Worm (Caenorhabditis elegans) whole organism, L1 larva: ENCODE results near the gene bkip-1.
A peak's percentile ranks its signal among the peaks of the same experiment; 100 is the strongest.

Experiments
- C04F5.9 ChIP-seq: sonication (generic microtip); optimal IDR thresholded peaks from 2 replicates; lab custom pipeline; 2016; ENCODE audit warnings: missing genetic modification characterization, missing compliant biosample characterization
- F16B12.6 ChIP-seq: fragments of 150-350 bp; optimal IDR thresholded peaks from 2 replicates; lab custom pipeline; 2014; ENCODE audit warnings: missing biosample characterization, missing genetic modification characterization
- alr-1 ChIP-seq: fragments of 200-800 bp; sonication (Bioruptor generic); optimal IDR thresholded peaks from 2 replicates; lab custom pipeline; 2018; ENCODE audit warnings: borderline replicate concordance, mild to moderate bottlenecking, missing genetic modification characterization, missing compliant biosample characterization
- aly-2 ChIP-seq: fragments of 150-350 bp; optimal IDR thresholded peaks from 2 replicates; lab custom pipeline; 2014; ENCODE audit warnings: missing biosample characterization, missing genetic modification characterization
- ama-1 ChIP-seq: fragments of 150-350 bp; optimal IDR thresholded peaks from 2 replicates; lab custom pipeline; 2014
- blmp-1 ChIP-seq: fragments of 150-350 bp; optimal IDR thresholded peaks from 2 replicates; lab custom pipeline; 2014; ENCODE audit warnings: missing biosample characterization, missing genetic modification characterization
- ceh-8 ChIP-seq: fragments of 200-800 bp; sonication (Bioruptor generic); optimal IDR thresholded peaks from 2 replicates; lab custom pipeline; 2018; ENCODE audit warnings: mild to moderate bottlenecking, missing genetic modification characterization, moderate library complexity, missing compliant biosample characterization
- ceh-82 ChIP-seq, 3 experiments: fragments of 150-350 bp in 1 of 3; sonication (generic microtip) in 2 of 3; optimal IDR thresholded peaks; 2 replicates each; lab custom pipeline; 2014 to 2017; ENCODE audit warnings: missing biosample characterization in 3 of 3, missing genetic modification characterization in 3 of 3
- ceh-88 ChIP-seq: fragments of 200-800 bp; sonication (Bioruptor generic); IDR thresholded peaks from 2 replicates; pipeline ENCODE4 v1.3.6; 2022; ENCODE audit warnings: missing genetic modification characterization, missing compliant biosample characterization
- ceh-90 ChIP-seq: sonication (generic microtip); optimal IDR thresholded peaks from 2 replicates; lab custom pipeline; 2016; ENCODE audit warnings: missing genetic modification characterization, missing compliant biosample characterization
- dpl-1 ChIP-seq, 3 experiments: fragments of 150-350 bp in 2 of 3; sonication (generic microtip) in 1 of 3; optimal IDR thresholded peaks; 2 replicates each; lab custom pipeline; 2014 to 2017; ENCODE audit warnings: missing biosample characterization in 3 of 3, missing genetic modification characterization in 3 of 3, missing genetic modification reagents in 3 of 3
- dsc-1 ChIP-seq: sonication (generic microtip); optimal IDR thresholded peaks from 2 replicates; lab custom pipeline; 2016; ENCODE audit warnings: mild to moderate bottlenecking, missing genetic modification characterization, missing compliant biosample characterization
- efl-1 ChIP-seq, 4 experiments: fragments of 150-350 bp; optimal IDR thresholded peaks in 3 of 4; peaks in 1 of 4; 1 replicate in 1 of 4; 2 replicates in 3 of 4; lab custom pipeline; 2014; ENCODE audit warnings: missing biosample characterization in 2 of 4, missing genetic modification characterization in 2 of 4, missing genetic modification reagents in 2 of 4
- egl-13 ChIP-seq: sonication (generic microtip); optimal IDR thresholded peaks from 2 replicates; lab custom pipeline; 2016; ENCODE audit warnings: missing genotype, missing genetic modification reagents, missing genetic modification characterization, missing compliant biosample characterization
- egl-27 ChIP-seq, 2 experiments: fragments of 150-350 bp in 1 of 2; sonication (generic microtip); optimal IDR thresholded peaks; 3 replicates each; lab custom pipeline; 2017 to 2018; ENCODE audit warnings: missing biosample characterization in 2 of 2, missing genetic modification characterization in 2 of 2, missing genetic modification reagents in 2 of 2
- ets-5 ChIP-seq: fragments of 200-800 bp; sonication (Bioruptor generic); IDR thresholded peaks from 2 replicates; pipeline ENCODE4 v1.3.6; 2022; ENCODE audit warnings: missing genetic modification characterization, missing compliant biosample characterization
- fkh-10 ChIP-seq: sonication (generic microtip); optimal IDR thresholded peaks from 2 replicates; lab custom pipeline; 2017; ENCODE audit warnings: missing biosample characterization, missing genetic modification reagents, missing genetic modification characterization
- fkh-8 ChIP-seq: sonication (generic microtip); optimal IDR thresholded peaks from 2 replicates; lab custom pipeline; 2016; ENCODE audit warnings: mild to moderate bottlenecking, missing genetic modification characterization, missing compliant biosample characterization
- grh-1 ChIP-seq: fragments of 200-800 bp; sonication (Bioruptor generic); IDR thresholded peaks from 2 replicates; pipeline ENCODE4 v1.3.6; 2022; ENCODE audit warnings: missing genetic modification reagents, missing genetic modification characterization, missing compliant biosample characterization
- hlh-17 ChIP-seq: fragments of 200-800 bp; sonication (Bioruptor generic); optimal IDR thresholded peaks from 2 replicates; lab custom pipeline; 2018; ENCODE audit warnings: missing genetic modification characterization, mild to moderate bottlenecking, missing compliant biosample characterization, moderate library complexity, borderline replicate concordance
- hlh-4 ChIP-seq: sonication (generic microtip); optimal IDR thresholded peaks from 2 replicates; lab custom pipeline; 2016; ENCODE audit warnings: mild to moderate bottlenecking, missing genetic modification characterization, missing compliant biosample characterization
- lin-15B ChIP-seq: fragments of 150-350 bp; sonication (generic microtip); optimal IDR thresholded peaks from 3 replicates; lab custom pipeline; 2014; ENCODE audit warnings: missing biosample characterization, missing genetic modification characterization
- mab-9 ChIP-seq: fragments of 200-800 bp; sonication (Bioruptor generic); IDR thresholded peaks from 2 replicates; pipeline ENCODE4 v1.3.6; 2022; ENCODE audit warnings: missing genetic modification reagents, missing genetic modification characterization, missing compliant biosample characterization
- mef-2 ChIP-seq: fragments of 150-350 bp; optimal IDR thresholded peaks from 2 replicates; lab custom pipeline; 2014; ENCODE audit warnings: missing biosample characterization, missing genetic modification characterization
- mep-1 ChIP-seq: fragments of 150-350 bp; optimal IDR thresholded peaks from 2 replicates; lab custom pipeline; 2014; ENCODE audit warnings: missing biosample characterization, missing genetic modification characterization
- nhr-12 ChIP-seq: sonication (generic microtip); optimal IDR thresholded peaks from 2 replicates; lab custom pipeline; 2017; ENCODE audit warnings: missing biosample characterization, missing genetic modification characterization
- nhr-20 ChIP-seq: sonication (generic microtip); optimal IDR thresholded peaks from 2 replicates; lab custom pipeline; 2016; ENCODE audit warnings: mild to moderate bottlenecking, missing genetic modification characterization, missing compliant biosample characterization
- nhr-237 ChIP-seq: fragments of 150-350 bp; optimal IDR thresholded peaks from 2 replicates; lab custom pipeline; 2014; ENCODE audit warnings: missing biosample characterization, missing genetic modification characterization
- nhr-28 ChIP-seq: fragments of 150-350 bp; optimal IDR thresholded peaks from 2 replicates; lab custom pipeline; 2014; ENCODE audit warnings: missing biosample characterization, missing genetic modification characterization
- nhr-47 ChIP-seq: sonication (generic microtip); optimal IDR thresholded peaks from 2 replicates; lab custom pipeline; 2016; ENCODE audit warnings: mild to moderate bottlenecking, missing genetic modification characterization, moderate library complexity, missing compliant biosample characterization
- nhr-71 ChIP-seq: sonication (generic microtip); optimal IDR thresholded peaks from 2 replicates; lab custom pipeline; 2016; ENCODE audit warnings: mild to moderate bottlenecking, missing genetic modification characterization, moderate library complexity, missing compliant biosample characterization
- nhr-76 ChIP-seq: sonication (generic microtip); optimal IDR thresholded peaks from 2 replicates; lab custom pipeline; 2017; ENCODE audit warnings: missing biosample characterization, missing genetic modification characterization
- nhr-84 ChIP-seq: sonication (generic microtip); optimal IDR thresholded peaks from 2 replicates; lab custom pipeline; 2017; ENCODE audit warnings: missing biosample characterization, missing genetic modification characterization
- pax-3 ChIP-seq: fragments of 200-800 bp; sonication (Bioruptor generic); optimal IDR thresholded peaks from 2 replicates; lab custom pipeline; 2018; ENCODE audit warnings: mild to moderate bottlenecking, missing genetic modification characterization, moderate library complexity, missing compliant biosample characterization
- pqm-1 ChIP-seq: sonication (generic microtip); optimal IDR thresholded peaks from 3 replicates; lab custom pipeline; 2017; ENCODE audit warnings: missing biosample characterization, missing genetic modification characterization
- rnt-1 ChIP-seq: sonication (generic microtip); optimal IDR thresholded peaks from 2 replicates; lab custom pipeline; 2016; ENCODE audit warnings: mild to moderate bottlenecking, missing genetic modification characterization, moderate library complexity, missing compliant biosample characterization
- snpc-4 ChIP-seq: fragments of 150-350 bp; optimal IDR thresholded peaks from 2 replicates; lab custom pipeline; 2014; ENCODE audit warnings: missing biosample characterization, missing genetic modification characterization
- snu-23 ChIP-seq: sonication (generic microtip); optimal IDR thresholded peaks from 2 replicates; lab custom pipeline; 2016; ENCODE audit warnings: missing genetic modification characterization, missing compliant biosample characterization
- tlp-1 ChIP-seq: fragments of 150-350 bp; optimal IDR thresholded peaks from 2 replicates; lab custom pipeline; 2014; ENCODE audit warnings: missing biosample characterization, missing genetic modification characterization
- unc-130 ChIP-seq: fragments of 150-350 bp; optimal IDR thresholded peaks from 2 replicates; lab custom pipeline; 2017; ENCODE audit warnings: missing biosample characterization, missing genetic modification characterization, inconsistent platforms
- unc-62 ChIP-seq: fragments of 150-350 bp; optimal IDR thresholded peaks from 2 replicates; lab custom pipeline; 2014; ENCODE audit warnings: missing biosample characterization, missing genetic modification reagents, missing genetic modification characterization
- unc-86 ChIP-seq: sonication (generic microtip); optimal IDR thresholded peaks from 2 replicates; lab custom pipeline; 2016; ENCODE audit warnings: missing genetic modification characterization, missing compliant biosample characterization
- unc-98 ChIP-seq: fragments of 200-800 bp; sonication (Bioruptor generic); IDR thresholded peaks from 2 replicates; pipeline ENCODE4 v1.3.6; 2022; ENCODE audit warnings: missing genetic modification characterization, missing compliant biosample characterization
- vab-15 ChIP-seq: sonication (generic microtip); optimal IDR thresholded peaks from 2 replicates; lab custom pipeline; 2017; ENCODE audit warnings: missing genotype, mild to moderate bottlenecking, missing genetic modification characterization, missing compliant biosample characterization
- zag-1 ChIP-seq: fragments of 150-350 bp; optimal IDR thresholded peaks from 2 replicates; lab custom pipeline; 2014; ENCODE audit warnings: missing biosample characterization, missing genetic modification characterization
- zip-4 ChIP-seq: fragments of 200-800 bp; sonication (Bioruptor generic); optimal IDR thresholded peaks from 2 replicates; lab custom pipeline; 2018; ENCODE audit warnings: mild to moderate bottlenecking, missing genetic modification characterization, moderate library complexity, missing compliant biosample characterization
- ztf-4 ChIP-seq: fragments of 150-350 bp; optimal IDR thresholded peaks from 2 replicates; lab custom pipeline; 2014; ENCODE audit warnings: missing biosample characterization, missing genetic modification characterization

bkip-1 gene

DNA sequence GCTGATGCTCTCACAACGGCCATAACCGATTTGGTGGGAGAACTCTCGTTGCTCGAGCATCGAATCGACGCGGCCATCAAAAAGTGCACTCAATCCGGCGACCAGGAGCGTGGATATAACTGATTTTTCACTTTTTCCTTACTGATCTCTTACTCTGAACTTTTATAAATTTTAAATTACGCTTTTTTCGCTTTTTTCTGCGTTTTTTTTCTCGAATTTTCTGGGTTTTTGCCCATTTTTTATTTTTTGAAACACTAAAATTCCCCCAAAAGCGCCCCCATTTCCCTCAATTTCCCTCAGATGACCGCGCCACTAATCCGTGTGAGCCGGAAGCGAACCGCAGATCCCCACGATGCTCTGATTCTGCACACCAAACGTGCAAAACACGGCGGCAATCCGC is 40.6 kb upstream of the bkip-1 start, which contains the start of gene W01G7.4:
Gene W01G7.4, plus strand, starts transcription at position 301 of the 400 bp plus-strand sequence.
- no peak for TF ChIP-seq unc-86 (tag; lab: Kevin White, UChicago)
- no peak for TF ChIP-seq unc-62 (GFP tag; lab: Kevin White, UChicago)
- TF ChIP-seq mab-9 (GFP tag; lab: Robert Waterston, UW), result no peak

ce11 chrII:14060885-14061284 is 40.2 kb upstream of the bkip-1 start:
- no peak for TF ChIP-seq pqm-1 (tag; lab: Kevin White, UChicago)
- no peak for TF ChIP-seq pax-3 (tag; lab: Kevin White, UChicago)
- TF ChIP-seq nhr-76 (tag; lab: Kevin White, UChicago), result no peak
- TF ChIP-seq vab-15 (tag; lab: Kevin White, UChicago), result no peak
- TF ChIP-seq snu-23 (GFP tag; lab: Kevin White, UChicago), result no peak
- no peak for TF ChIP-seq nhr-71 (tag; lab: Kevin White, UChicago)

DNA sequence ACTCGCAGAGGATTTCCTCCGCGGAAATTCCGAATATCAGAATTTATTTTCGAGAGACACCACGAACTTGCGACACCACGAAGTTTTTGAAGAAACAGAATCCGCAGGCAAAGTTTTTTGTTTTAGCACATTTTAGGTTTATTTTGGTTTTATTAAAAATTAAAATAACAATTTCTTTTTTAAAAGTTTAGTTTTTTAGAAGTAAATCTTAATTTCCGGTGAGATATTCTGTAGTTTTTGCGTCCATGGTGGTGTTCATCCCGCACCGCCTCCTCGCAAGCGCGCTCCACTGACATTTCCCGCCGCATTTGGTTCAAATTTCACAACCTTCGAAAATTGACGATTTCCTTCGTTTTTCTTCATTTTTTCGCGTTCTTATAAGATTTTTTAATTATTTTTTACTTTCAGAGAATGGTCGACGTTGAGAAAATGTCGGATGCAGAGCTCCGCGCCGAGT is 38.0 kb upstream of the bkip-1 start, which contains the start of gene lem-2:
Gene lem-2, plus strand, starts transcription at position 407 of the 457 bp plus-strand sequence.
- TF ChIP-seq nhr-28 (tag; lab: Kevin White, UChicago), result no peak
- peak; percentile 93 for TF ChIP-seq nhr-71 (tag; lab: Kevin White, UChicago)
- TF ChIP-seq pax-3 (tag; lab: Kevin White, UChicago), result peak; percentile 96
- peak; percentile 48 for TF ChIP-seq unc-130 (tag; lab: Kevin White, UChicago)
- no peak for TF ChIP-seq nhr-76 (tag; lab: Kevin White, UChicago)
- no peak for TF ChIP-seq alr-1 (tag; lab: Kevin White, UChicago)
- no peak for TF ChIP-seq hlh-17 (GFP tag; lab: Kevin White, UChicago)
- TF ChIP-seq mab-9 (GFP tag; lab: Robert Waterston, UW), result peak; percentile 67; the same call in 1 of the 2 replicates
- TF ChIP-seq lin-15B (tag; lab: Kevin White, UChicago), result peak; percentile 68
- no peak for TF ChIP-seq zag-1
- TF ChIP-seq egl-27 (tag; optimal IDR thresholded peaks at IDR 0.05; lab: Kevin White, UChicago), result no peak
- TF ChIP-seq tlp-1, result no peak
- no peak for TF ChIP-seq rnt-1 (tag; lab: Kevin White, UChicago)
- TF ChIP-seq nhr-12 (tag; lab: Kevin White, UChicago), result no peak
- TF ChIP-seq ama-1 (lab: Kevin White, UChicago), result no peak
- no peak for TF ChIP-seq nhr-84 (tag; lab: Kevin White, UChicago)
- peak; percentile 32 for TF ChIP-seq fkh-10 (GFP tag; lab: Kevin White, UChicago)
- TF ChIP-seq nhr-47 (tag; lab: Kevin White, UChicago), result peak; percentile 91
- peak; percentile 82 for TF ChIP-seq nhr-20 (tag; lab: Kevin White, UChicago)
- peak; percentile 73 for TF ChIP-seq ceh-90
- TF ChIP-seq aly-2 (tag; lab: Kevin White, UChicago), result peak; percentile 31
- TF ChIP-seq F16B12.6 (tag; lab: Kevin White, UChicago), result no peak
- TF ChIP-seq hlh-4 (tag; lab: Kevin White, UChicago), result no peak
- TF ChIP-seq vab-15 (tag; lab: Kevin White, UChicago), result peak; percentile 87
- peak; percentile 89 for TF ChIP-seq ceh-88 (GFP tag; lab: Robert Waterston, UW)
- no peak for TF ChIP-seq ztf-4
- TF ChIP-seq nhr-237 (tag; lab: Kevin White, UChicago), result peak; percentile 2
- peak; percentile 75 for TF ChIP-seq dsc-1
- peak; percentile 35 for TF ChIP-seq snpc-4 (tag; lab: Kevin White, UChicago)
- TF ChIP-seq C04F5.9 (tag; lab: Kevin White, UChicago), result peak; percentile 70
- no peak for TF ChIP-seq zip-4 (GFP tag; lab: Kevin White, UChicago)
- no peak for TF ChIP-seq grh-1 (GFP tag; lab: Robert Waterston, UW)
- TF ChIP-seq ceh-82 (tag; optimal IDR thresholded peaks at IDR 0.05; lab: Kevin White, UChicago), result peak; percentile 44 to 74 (median 73)
- TF ChIP-seq ets-5 (GFP tag; lab: Robert Waterston, UW), result no peak
- TF ChIP-seq fkh-8 (tag; lab: Kevin White, UChicago), result peak; percentile 97
- peak; percentile 83 to 89 (median 87) for TF ChIP-seq dpl-1 (GFP tag; optimal IDR thresholded peaks at IDR 0.05; lab: Kevin White, UChicago)
- peak; percentile 96 for TF ChIP-seq unc-98
- TF ChIP-seq egl-13 (tag; lab: Kevin White, UChicago), result peak; percentile 81
- peak; percentile 52 for TF ChIP-seq ceh-8 (GFP tag; lab: Kevin White, UChicago)
- TF ChIP-seq blmp-1 (tag; lab: Kevin White, UChicago), result peak; percentile 30
- no peak for TF ChIP-seq mef-2
- TF ChIP-seq efl-1 (optimal IDR thresholded peaks at IDR 0.05; lab: Kevin White, UChicago), result peak; percentile 86 to 91
- peak; percentile 86 to 97 for TF ChIP-seq efl-1 (GFP tag; optimal IDR thresholded peaks at IDR 0.05 in 1 of 2; lab: Kevin White, UChicago)
- TF ChIP-seq mep-1 (tag; lab: Kevin White, UChicago), result peak; percentile 64
- TF ChIP-seq snu-23 (GFP tag; lab: Kevin White, UChicago), result peak; percentile 87
